Worm (Caenorhabditis elegans) whole organism, early embryonic: ENCODE measurements around the gene dhs-22.

ENCODE experiments used
- B0310.2 ChIP-seq: sonication (generic microtip); optimal IDR thresholded peaks from 2 replicates; lab custom pipeline; 2016; ENCODE audit warnings: mild to moderate bottlenecking, missing genetic modification characterization, missing compliant biosample characterization
- F13C5.2 ChIP-seq: sonication (generic microtip); optimal IDR thresholded peaks from 2 replicates; lab custom pipeline; 2017; ENCODE audit warnings: mild to moderate bottlenecking, missing genetic modification characterization, inconsistent platforms, missing compliant biosample characterization
- aly-1 ChIP-seq: sonication (generic microtip); optimal IDR thresholded peaks from 2 replicates; lab custom pipeline; 2016; ENCODE audit warnings: missing genetic modification characterization, missing compliant biosample characterization
- ama-1 ChIP-seq: fragments of 150-350 bp; optimal IDR thresholded peaks from 2 replicates; lab custom pipeline; 2014
- ceh-13 ChIP-seq: fragments of 200-800 bp; sonication (Bioruptor generic); optimal IDR thresholded peaks from 2 replicates; lab custom pipeline; 2018; ENCODE audit warnings: mild to moderate bottlenecking, missing genetic modification characterization, missing compliant biosample characterization
- ceh-36 ChIP-seq: sonication (generic microtip); optimal IDR thresholded peaks from 2 replicates; lab custom pipeline; 2016; ENCODE audit warnings: missing genetic modification characterization, inconsistent platforms, missing compliant biosample characterization
- ets-7 ChIP-seq: sonication (generic microtip); optimal IDR thresholded peaks from 2 replicates; lab custom pipeline; 2016; ENCODE audit warnings: missing genotype, missing genetic modification characterization, missing compliant biosample characterization
- flt-1 ChIP-seq: fragments of 200-800 bp; sonication (Bioruptor generic); IDR thresholded peaks from 2 replicates; pipeline ENCODE4 v1.3.6; 2022; ENCODE audit warnings: missing genetic modification characterization, missing compliant biosample characterization
- hmbx-1 ChIP-seq: sonication (generic microtip); optimal IDR thresholded peaks from 2 replicates; lab custom pipeline; 2016; ENCODE audit warnings: mild to moderate bottlenecking, missing genetic modification characterization, missing compliant biosample characterization
- hmg-4 ChIP-seq: fragments of 200-800 bp; sonication (Bioruptor generic); optimal IDR thresholded peaks from 2 replicates; lab custom pipeline; 2018; ENCODE audit warnings: mild to moderate bottlenecking, missing genetic modification characterization, missing compliant biosample characterization
- hnd-1 ChIP-seq: sonication (generic microtip); optimal IDR thresholded peaks from 2 replicates; lab custom pipeline; 2016; ENCODE audit warnings: missing genetic modification characterization, missing compliant biosample characterization
- pes-1 ChIP-seq: fragments of 200-800 bp; sonication (Bioruptor generic); IDR thresholded peaks from 2 replicates; pipeline ENCODE4 v1.3.6; 2022; ENCODE audit warnings: missing genetic modification reagents, missing genetic modification characterization, missing compliant biosample characterization
- scrt-1 ChIP-seq: fragments of 200-800 bp; sonication (Bioruptor generic); IDR thresholded peaks from 2 replicates; pipeline ENCODE4 v1.3.6; 2022; ENCODE audit warnings: missing genetic modification characterization, missing compliant biosample characterization
- sea-1 ChIP-seq: fragments of 200-800 bp; sonication (Bioruptor generic); conservative IDR thresholded peaks from 2 replicates; pipeline ENCODE4 v1.3.6; 2022; ENCODE audit warnings: missing genetic modification characterization, missing compliant biosample characterization
- tbx-11 ChIP-seq: fragments of 200-800 bp; sonication (Bioruptor generic); IDR thresholded peaks from 2 replicates; pipeline ENCODE4 v1.3.6; 2022; ENCODE audit warnings: missing genetic modification characterization, missing compliant biosample characterization
- tbx-37 ChIP-seq: fragments of 200-800 bp; sonication (Bioruptor generic); conservative IDR thresholded peaks from 2 replicates; pipeline ENCODE4 v1.3.6; 2022; ENCODE audit warnings: missing genetic modification reagents, missing genetic modification characterization, missing compliant biosample characterization
- tra-4 ChIP-seq: sonication (generic microtip); optimal IDR thresholded peaks from 2 replicates; lab custom pipeline; 2017; ENCODE audit warnings: missing genetic modification characterization, missing compliant biosample characterization

dhs-22 gene

DNA sequence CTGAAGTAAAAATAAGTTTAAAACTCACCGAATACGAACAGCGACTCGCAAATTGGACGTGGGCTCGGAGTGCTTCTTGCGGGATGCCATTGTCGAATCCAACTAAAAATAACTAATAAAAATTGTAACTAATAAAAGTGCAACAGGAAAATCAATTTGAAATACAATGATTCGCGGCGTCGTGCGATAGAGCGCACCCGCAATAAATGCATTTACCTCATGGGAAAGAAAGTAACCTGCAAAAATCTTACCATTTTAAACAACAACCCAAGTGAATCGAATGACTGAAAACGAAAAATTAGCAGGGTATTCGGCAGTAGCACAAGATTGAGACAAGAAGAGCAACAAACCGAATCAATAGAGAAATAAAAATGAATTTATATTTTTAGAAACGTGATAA lies 35.4 kb upstream of the dhs-22 start, which contains the start of gene bmk-1:
Gene bmk-1 (minus strand): TSS at position 359 of the 400 bp plus-strand sequence.
- TF ChIP-seq ceh-13 (GFP tag; lab: Kevin White, UChicago) (no peak), sea-1 (GFP tag; lab: Robert Waterston, UW) (no peak), hmbx-1 (tag; lab: Kevin White, UChicago) (no peak), F13C5.2 (tag; lab: Kevin White, UChicago) (no peak), hmg-4 (GFP tag; lab: Kevin White, UChicago) (no peak), flt-1 (GFP tag; lab: Robert Waterston, UW) (no peak), B0310.2 (tag; lab: Kevin White, UChicago) (no peak), ceh-36 (tag; lab: Kevin White, UChicago) (no peak), scrt-1 (GFP tag; lab: Robert Waterston, UW) (no peak), aly-1 (no peak), ama-1 (no peak), hnd-1 (no peak), ets-7 (tag; lab: Kevin White, UChicago) (no peak), tbx-11 (GFP tag; lab: Robert Waterston, UW) (no peak), tra-4 (tag; lab: Kevin White, UChicago) (no peak), tbx-37 (no peak), pes-1 (GFP tag; lab: Robert Waterston, UW) (no peak)

DNA sequence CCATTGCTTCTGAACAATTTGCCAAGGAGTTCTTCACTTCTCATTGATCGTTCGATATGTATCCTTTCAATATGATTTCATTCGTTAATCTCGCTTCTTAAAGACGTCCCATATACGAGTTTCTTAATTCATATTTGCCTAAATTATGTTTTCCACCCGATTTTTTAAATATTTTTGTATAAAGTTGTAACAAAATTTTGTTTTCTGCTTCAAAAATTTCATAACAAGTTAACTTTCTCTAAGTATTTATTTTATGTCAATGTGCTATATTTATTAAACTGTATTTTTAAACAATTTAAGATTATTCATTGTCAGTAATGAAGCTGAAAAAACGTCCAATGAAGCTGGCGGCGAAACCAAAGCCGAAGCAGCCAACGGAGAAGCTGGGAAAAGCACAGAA lies 28.2 kb upstream of the dhs-22 start, which contains the start of gene F23B12.7:
Gene F23B12.7 (plus strand): TSS at position 301 of the 400 bp plus-strand sequence.
- TF ChIP-seq hmbx-1 (tag; lab: Kevin White, UChicago), result no peak
- TF ChIP-seq pes-1 (GFP tag; lab: Robert Waterston, UW), result no peak
- TF ChIP-seq sea-1 (GFP tag; lab: Robert Waterston, UW), result no peak
- TF ChIP-seq tbx-37, result no peak
- no peak for TF ChIP-seq ceh-36 (tag; lab: Kevin White, UChicago)
- TF ChIP-seq F13C5.2 (tag; lab: Kevin White, UChicago), result no peak
- TF ChIP-seq tra-4 (tag; lab: Kevin White, UChicago), result no peak
- no peak for TF ChIP-seq scrt-1 (GFP tag; lab: Robert Waterston, UW)
- TF ChIP-seq hnd-1, result no peak
- no peak for TF ChIP-seq ama-1
- no peak for TF ChIP-seq tbx-11 (GFP tag; lab: Robert Waterston, UW)
- no peak for TF ChIP-seq B0310.2 (tag; lab: Kevin White, UChicago)
- no peak for TF ChIP-seq ceh-13 (GFP tag; lab: Kevin White, UChicago)

DNA sequence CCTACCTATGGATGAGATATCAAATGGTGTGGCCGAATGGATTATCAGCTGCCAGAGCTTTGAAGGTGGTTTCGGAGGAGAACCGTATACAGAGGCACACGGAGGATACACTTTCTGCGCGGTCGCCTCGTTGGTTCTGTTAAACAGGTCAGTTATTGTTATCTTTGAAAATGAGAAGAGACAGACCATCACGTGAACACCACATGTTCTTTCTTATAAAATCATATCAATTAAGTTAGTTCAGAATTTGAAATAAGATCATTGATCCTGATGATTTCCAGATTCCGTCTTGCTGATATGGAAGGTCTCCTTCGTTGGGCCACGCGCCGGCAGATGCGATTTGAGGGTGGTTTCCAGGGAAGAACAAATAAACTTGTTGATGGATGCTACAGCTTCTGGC lies 27.4 kb upstream of the dhs-22 start:
- TF ChIP-seq ets-7 (tag; lab: Kevin White, UChicago) (no peak), scrt-1 (GFP tag; lab: Robert Waterston, UW) (no peak), tra-4 (tag; lab: Kevin White, UChicago) (no peak), tbx-37 (no peak), aly-1 (no peak), hmbx-1 (tag; lab: Kevin White, UChicago) (no peak)

DNA sequence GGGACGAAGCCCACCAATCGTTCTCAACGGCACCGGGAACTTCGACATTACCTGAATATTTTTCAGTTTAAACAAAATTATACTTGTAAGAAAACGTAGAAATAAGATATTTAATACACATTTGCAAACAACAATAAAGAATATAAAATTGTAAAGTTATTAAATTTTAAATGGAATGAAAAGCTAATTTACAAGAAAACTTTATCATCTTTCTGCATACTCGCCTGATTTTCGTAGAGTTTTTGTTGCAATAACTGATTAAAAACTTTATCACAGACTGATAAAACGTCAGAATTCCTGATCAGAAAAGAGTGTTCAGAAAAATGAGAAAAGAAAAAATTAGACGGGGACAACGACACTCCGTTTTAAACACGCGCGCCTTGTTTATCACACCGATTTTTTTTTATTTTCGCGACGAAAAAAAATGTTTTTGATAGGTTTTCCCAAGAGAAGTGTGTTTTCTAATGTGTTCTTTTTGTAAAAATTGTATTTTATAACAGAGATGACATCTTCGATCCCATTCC lies 26.1 kb upstream of the dhs-22 start, which contains the start of the genes dlat-1 and fntb-1:
Gene dlat-1 (minus strand): TSS at position 51 of the 524 bp plus-strand sequence.
Gene fntb-1 (plus strand): TSS at position 412 of the 524 bp plus-strand sequence.
- no peak for TF ChIP-seq flt-1 (GFP tag; lab: Robert Waterston, UW)
- TF ChIP-seq ets-7 (tag; lab: Kevin White, UChicago), result no peak
- TF ChIP-seq hmbx-1 (tag; lab: Kevin White, UChicago), result no peak
- TF ChIP-seq aly-1, result no peak

DNA sequence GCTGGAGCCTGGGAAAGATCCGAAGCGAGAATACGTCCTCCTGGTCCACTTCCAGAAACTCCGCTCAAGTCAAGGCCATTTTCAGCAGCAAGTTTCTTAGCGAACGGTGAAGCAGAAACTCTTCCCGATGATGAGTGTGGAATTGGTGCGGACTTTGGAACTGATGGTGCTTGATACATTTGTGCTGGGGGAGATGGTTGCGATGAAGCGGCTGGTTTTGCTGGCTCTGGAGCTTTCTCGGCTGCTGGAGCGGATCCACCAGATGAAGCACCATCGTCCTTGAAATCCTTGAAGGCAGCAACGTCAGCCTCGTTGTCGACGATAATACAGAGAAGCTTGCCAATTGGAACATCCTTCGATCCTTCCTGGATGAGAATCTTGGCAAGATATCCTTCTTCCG lies 25.2 kb upstream of the dhs-22 start:
- TF ChIP-seq sea-1 (GFP tag; lab: Robert Waterston, UW), result no peak
- TF ChIP-seq tbx-11 (GFP tag; lab: Robert Waterston, UW), result no peak
- no peak for TF ChIP-seq hmbx-1 (tag; lab: Kevin White, UChicago)
- no peak for TF ChIP-seq ets-7 (tag; lab: Kevin White, UChicago)
- TF ChIP-seq tra-4 (tag; lab: Kevin White, UChicago), result no peak
- TF ChIP-seq hnd-1, result no peak
- no peak for TF ChIP-seq scrt-1 (GFP tag; lab: Robert Waterston, UW)
- no peak for TF ChIP-seq ama-1
- TF ChIP-seq hmg-4 (GFP tag; lab: Kevin White, UChicago), result no peak
- TF ChIP-seq aly-1, result no peak
- no peak for TF ChIP-seq F13C5.2 (tag; lab: Kevin White, UChicago)
- no peak for TF ChIP-seq ceh-13 (GFP tag; lab: Kevin White, UChicago)
- TF ChIP-seq pes-1 (GFP tag; lab: Robert Waterston, UW), result no peak
- no peak for TF ChIP-seq ceh-36 (tag; lab: Kevin White, UChicago)
- TF ChIP-seq B0310.2 (tag; lab: Kevin White, UChicago), result no peak
- TF ChIP-seq flt-1 (GFP tag; lab: Robert Waterston, UW), result no peak
- no peak for TF ChIP-seq tbx-37

DNA sequence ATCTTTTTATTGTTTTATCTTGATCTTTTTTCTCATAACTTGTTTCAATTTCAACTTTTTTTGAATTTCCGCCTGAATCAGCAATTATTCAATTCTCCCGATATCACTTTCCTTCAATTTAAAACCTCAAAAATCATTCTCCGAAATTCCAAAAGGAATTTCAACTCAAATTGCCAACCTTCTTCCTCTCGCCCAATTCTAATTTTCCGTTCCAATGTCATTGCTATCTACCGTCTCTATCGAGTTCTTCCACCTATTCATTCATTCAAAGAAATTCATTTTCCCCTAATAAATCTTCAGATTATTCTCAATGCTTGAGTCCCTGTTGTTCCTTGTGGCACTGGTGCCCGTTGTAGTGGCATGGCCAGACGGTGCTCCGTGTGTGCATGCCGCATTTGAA lies 19.6 kb upstream of the dhs-22 start, which contains the start of gene F23B12.4:
Gene F23B12.4 (plus strand): TSS at position 301 of the 400 bp plus-strand sequence.
- TF ChIP-seq tra-4 (tag; lab: Kevin White, UChicago), result no peak

DNA sequence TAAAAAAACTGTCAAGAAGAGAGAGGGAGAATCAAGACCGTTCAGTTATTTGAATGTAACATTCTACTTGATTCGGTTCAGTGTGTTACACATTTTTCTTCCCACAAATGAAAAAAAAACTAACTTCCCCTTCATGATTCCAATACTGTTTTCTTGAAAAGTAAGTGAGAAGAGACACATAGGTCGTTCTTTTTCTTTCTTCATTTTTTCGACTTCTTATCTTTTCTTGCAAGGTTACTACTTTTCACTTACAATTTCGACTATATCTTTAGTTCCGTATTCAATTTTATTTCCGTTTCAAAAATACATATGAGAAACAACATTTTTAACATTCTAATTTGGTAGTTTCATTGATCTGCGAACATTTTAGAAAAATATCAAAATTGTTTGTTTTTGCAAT lies 18.0 kb upstream of the dhs-22 start:
- TF ChIP-seq hnd-1 (no peak), pes-1 (GFP tag; lab: Robert Waterston, UW) (no peak), hmbx-1 (tag; lab: Kevin White, UChicago) (no peak), ets-7 (tag; lab: Kevin White, UChicago) (no peak), aly-1 (no peak), sea-1 (GFP tag; lab: Robert Waterston, UW) (no peak)
